Worm (Caenorhabditis elegans) whole organism, mixed stage, embryonic: ENCODE measurements around the gene malt-1.
A peak's percentile ranks its signal among the peaks of the same experiment; 100 is the strongest.

Experiments
- M03D4.4 ChIP-seq: sonication (generic microtip); optimal IDR thresholded peaks from 2 replicates; lab custom pipeline; 2017; ENCODE audit warnings: mild to moderate bottlenecking, missing genetic modification characterization, missing compliant biosample characterization
- bed-3 ChIP-seq: fragments of 200-800 bp; sonication (Bioruptor generic); optimal IDR thresholded peaks from 3 replicates; lab custom pipeline; 2018; ENCODE audit warnings: mild to moderate bottlenecking, missing genetic modification characterization, moderate library complexity, missing compliant biosample characterization
- blmp-1 ChIP-seq: fragments of 150-350 bp; optimal IDR thresholded peaks from 2 replicates; lab custom pipeline; 2014; ENCODE audit warnings: missing biosample characterization, missing genetic modification characterization
- ceh-39 ChIP-seq: fragments of 150-350 bp; optimal IDR thresholded peaks from 2 replicates; lab custom pipeline; 2014; ENCODE audit warnings: missing biosample characterization, missing genetic modification characterization
- ceh-43 ChIP-seq: fragments of 200-800 bp; sonication (Bioruptor generic); optimal IDR thresholded peaks from 2 replicates; lab custom pipeline; 2018; ENCODE audit warnings: mild to moderate bottlenecking, missing genetic modification characterization, moderate library complexity, missing compliant biosample characterization
- ceh-83 ChIP-seq: fragments of 200-800 bp; sonication (Bioruptor generic); optimal IDR thresholded peaks from 2 replicates; lab custom pipeline; 2018; ENCODE audit warnings: mild to moderate bottlenecking, missing genetic modification characterization, missing compliant biosample characterization
- ces-1 ChIP-seq: fragments of 150-350 bp; optimal IDR thresholded peaks from 2 replicates; lab custom pipeline; 2014; ENCODE audit warnings: missing biosample characterization, missing genetic modification reagents, missing genetic modification characterization
- cnd-1 ChIP-seq: fragments of 200-800 bp; sonication (Bioruptor generic); optimal IDR thresholded peaks from 2 replicates; lab custom pipeline; 2018; ENCODE audit warnings: mild to moderate bottlenecking, missing genetic modification characterization, missing compliant biosample characterization
- drap-1 ChIP-seq: fragments of 200-800 bp; sonication (Bioruptor generic); optimal IDR thresholded peaks from 3 replicates; lab custom pipeline; 2018; ENCODE audit warnings: mild to moderate bottlenecking, missing genetic modification characterization, missing compliant biosample characterization
- elt-1 ChIP-seq: sonication (generic microtip); optimal IDR thresholded peaks from 2 replicates; lab custom pipeline; 2017; ENCODE audit warnings: missing genetic modification characterization, mild to moderate bottlenecking, missing compliant biosample characterization, antibody characterized with exemption, moderate library complexity, borderline replicate concordance; ENCODE audit not compliant: insufficient read depth
- elt-3 ChIP-seq: fragments of 150-350 bp; optimal IDR thresholded peaks from 2 replicates; lab custom pipeline; 2014; ENCODE audit warnings: missing biosample characterization, missing genetic modification characterization
- flh-1 ChIP-seq: fragments of 200-800 bp; sonication (Bioruptor generic); optimal IDR thresholded peaks from 2 replicates; lab custom pipeline; 2018; ENCODE audit warnings: mild to moderate bottlenecking, missing genetic modification characterization, moderate library complexity, missing compliant biosample characterization
- hlh-1 ChIP-seq: fragments of 150-350 bp; optimal IDR thresholded peaks from 2 replicates; lab custom pipeline; 2014; ENCODE audit warnings: missing biosample characterization, missing genetic modification reagents, missing genetic modification characterization
- lin-13 ChIP-seq: fragments of 150-350 bp; optimal IDR thresholded peaks from 2 replicates; lab custom pipeline; 2014; ENCODE audit warnings: missing biosample characterization, missing genetic modification characterization
- lin-32 ChIP-seq: fragments of 200-800 bp; sonication (Bioruptor generic); optimal IDR thresholded peaks from 2 replicates; lab custom pipeline; 2018; ENCODE audit warnings: mild to moderate bottlenecking, missing genetic modification characterization, missing compliant biosample characterization
- lsy-2 ChIP-seq: fragments of 150-350 bp; optimal IDR thresholded peaks from 2 replicates; lab custom pipeline; 2014; ENCODE audit warnings: missing biosample characterization, missing genetic modification characterization
- mab-5 ChIP-seq: fragments of 150-350 bp; optimal IDR thresholded peaks from 2 replicates; lab custom pipeline; 2014; ENCODE audit warnings: missing biosample characterization, missing genetic modification characterization
- mep-1 ChIP-seq: fragments of 150-350 bp; optimal IDR thresholded peaks from 2 replicates; lab custom pipeline; 2017; ENCODE audit warnings: missing biosample characterization, missing genetic modification reagents, missing genetic modification characterization, inconsistent platforms
- mls-2 ChIP-seq: sonication (generic microtip); optimal IDR thresholded peaks from 2 replicates; lab custom pipeline; 2016; ENCODE audit warnings: mild to moderate bottlenecking, missing genetic modification characterization, moderate library complexity, missing compliant biosample characterization
- nhr-2 ChIP-seq: fragments of 150-350 bp; optimal IDR thresholded peaks from 2 replicates; lab custom pipeline; 2014; ENCODE audit warnings: missing biosample characterization, missing genetic modification characterization
- nhr-237 ChIP-seq: fragments of 150-350 bp; optimal IDR thresholded peaks from 2 replicates; lab custom pipeline; 2014; ENCODE audit warnings: missing biosample characterization, missing genetic modification characterization
- nhr-28 ChIP-seq: fragments of 150-350 bp; optimal IDR thresholded peaks from 2 replicates; lab custom pipeline; 2014; ENCODE audit warnings: missing biosample characterization, missing genetic modification characterization
- nhr-76 ChIP-seq: sonication (generic microtip); optimal IDR thresholded peaks from 2 replicates; lab custom pipeline; 2017; ENCODE audit warnings: missing biosample characterization, missing genetic modification characterization
- pha-4 ChIP-seq: fragments of 150-350 bp; optimal IDR thresholded peaks from 2 replicates; lab custom pipeline; 2018; ENCODE audit warnings: missing biosample characterization, missing genetic modification reagents, missing genetic modification characterization
- sem-2 ChIP-seq: fragments of 200-800 bp; sonication (Bioruptor generic); optimal IDR thresholded peaks from 2 replicates; lab custom pipeline; 2018; ENCODE audit warnings: mild to moderate bottlenecking, missing genetic modification characterization, missing compliant biosample characterization
- snpc-4 ChIP-seq: fragments of 150-350 bp; optimal IDR thresholded peaks from 2 replicates; lab custom pipeline; 2014; ENCODE audit warnings: missing biosample characterization, missing genetic modification characterization
- tbx-8 ChIP-seq: fragments of 200-800 bp; sonication (Bioruptor generic); optimal IDR thresholded peaks from 2 replicates; lab custom pipeline; 2018; ENCODE audit warnings: mild to moderate bottlenecking, missing genetic modification characterization, moderate library complexity, missing compliant biosample characterization
- unc-120 ChIP-seq: sonication (generic microtip); optimal IDR thresholded peaks from 2 replicates; lab custom pipeline; 2017; ENCODE audit warnings: missing genetic modification characterization, missing compliant biosample characterization; ENCODE audit not compliant: poor library complexity, severe bottlenecking
- unc-39 ChIP-seq: fragments of 150-350 bp; optimal IDR thresholded peaks from 2 replicates; lab custom pipeline; 2014; ENCODE audit warnings: missing biosample characterization, missing genetic modification characterization
- unc-62 ChIP-seq: fragments of 150-350 bp; optimal IDR thresholded peaks from 2 replicates; lab custom pipeline; 2014; ENCODE audit warnings: missing biosample characterization, missing genetic modification reagents, missing genetic modification characterization
- zip-8 ChIP-seq: fragments of 150-350 bp; optimal IDR thresholded peaks from 2 replicates; lab custom pipeline; 2014; ENCODE audit warnings: missing biosample characterization, missing genetic modification characterization
- ztf-11 ChIP-seq: fragments of 150-350 bp; optimal IDR thresholded peaks from 2 replicates; lab custom pipeline; 2014; ENCODE audit warnings: missing biosample characterization, missing genetic modification characterization

malt-1 gene

DNA sequence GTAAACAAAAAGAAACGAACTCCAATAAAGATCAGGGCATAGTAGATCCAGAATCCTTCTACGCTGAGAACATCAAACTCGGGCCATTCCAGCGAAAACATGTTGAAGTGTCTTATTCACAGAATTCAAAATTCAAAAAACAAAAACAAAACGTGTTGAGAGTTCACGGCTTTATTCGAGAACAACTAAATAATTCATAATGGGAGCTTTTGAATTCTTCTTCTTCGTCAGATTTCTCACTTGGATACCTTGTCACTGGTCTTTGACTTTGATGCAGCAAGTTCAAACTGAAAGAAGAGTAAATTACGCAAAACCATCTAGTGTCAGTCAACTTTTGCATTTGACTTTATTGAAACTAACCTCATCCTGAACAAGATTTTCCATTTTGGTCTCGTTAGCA lies 33.4 kb downstream of the malt-1 start, which contains the start of gene B0252.11:
TSS of gene B0252.11 (minus strand) at position 101 of the 400 bp plus-strand sequence.
- no peak for TF ChIP-seq elt-3
- TF ChIP-seq elt-1 (tag; lab: Kevin White, UChicago), result no peak
- no peak for TF ChIP-seq ceh-43 (GFP tag; lab: Kevin White, UChicago)
- TF ChIP-seq zip-8, result no peak
- no peak for TF ChIP-seq cnd-1 (tag; lab: Kevin White, UChicago)
- TF ChIP-seq ztf-11 (tag; lab: Kevin White, UChicago), result no peak
- no peak for TF ChIP-seq lin-13
- TF ChIP-seq blmp-1 (tag; lab: Kevin White, UChicago), result no peak
- TF ChIP-seq mls-2 (tag; lab: Kevin White, UChicago), result no peak
- no peak for TF ChIP-seq nhr-76 (tag; lab: Kevin White, UChicago)
- TF ChIP-seq lin-32, result no peak
- no peak for TF ChIP-seq pha-4 (tag; lab: Kevin White, UChicago)
- no peak for TF ChIP-seq sem-2 (GFP tag; lab: Kevin White, UChicago)
- TF ChIP-seq ceh-83 (GFP tag; lab: Kevin White, UChicago), result no peak
- TF ChIP-seq ceh-39, result no peak
- TF ChIP-seq unc-62 (GFP tag; lab: Kevin White, UChicago), result no peak
- TF ChIP-seq lsy-2 (tag; lab: Kevin White, UChicago), result no peak
- no peak for TF ChIP-seq unc-120 (tag; lab: Kevin White, UChicago)

- TF ChIP-seq unc-39 (tag; lab: Kevin White, UChicago) (no peak), mls-2 (tag; lab: Kevin White, UChicago) (no peak), lin-32 (no peak), ces-1 (peak; percentile 13), ceh-43 (GFP tag; lab: Kevin White, UChicago) (no peak), drap-1 (GFP tag; lab: Kevin White, UChicago) (no peak), ztf-11 (tag; lab: Kevin White, UChicago) (no peak), nhr-237 (no peak)
- TF ChIP-seq, all 35 proteins: peak for 1
Observed at ce11 chrII:6915875-6916274, 35.2 kb downstream of the malt-1 start, which contains the start of gene B0252.8. B0252.8 (plus strand) TSS chrII:6916166.

DNA sequence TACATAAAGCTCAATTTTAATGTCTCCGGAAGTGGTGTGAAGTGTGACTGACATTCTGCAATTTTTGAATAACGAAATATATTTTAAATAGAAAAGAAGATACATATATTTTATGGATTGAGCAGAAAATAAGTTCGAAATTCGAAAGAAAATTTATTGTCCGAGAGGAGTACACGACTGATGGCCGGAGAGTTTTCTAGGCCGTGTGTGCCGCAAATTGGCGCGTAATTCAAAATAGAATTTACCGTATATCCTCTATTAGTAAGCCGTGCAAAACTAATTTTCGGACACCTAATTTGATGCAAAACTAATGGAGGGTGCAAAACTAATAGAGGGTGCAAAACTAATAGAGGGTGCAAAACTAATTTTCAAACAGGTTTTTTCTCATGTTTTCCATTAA lies 37.8 kb downstream of the malt-1 start, which contains the start of gene cyn-10:
TSS of gene cyn-10 (minus strand) at position 57 of the 400 bp plus-strand sequence.
- TF ChIP-seq M03D4.4 (no peak), bed-3 (no peak), hlh-1 (tag; lab: Kevin White, UChicago) (no peak), elt-1 (tag; lab: Kevin White, UChicago) (no peak), mep-1 (tag; lab: Kevin White, UChicago) (peak; percentile 13), blmp-1 (tag; lab: Kevin White, UChicago) (no peak), ces-1 (peak; percentile 37), ceh-39 (no peak), drap-1 (GFP tag; lab: Kevin White, UChicago) (no peak), sem-2 (GFP tag; lab: Kevin White, UChicago) (no peak), cnd-1 (tag; lab: Kevin White, UChicago) (peak; percentile 62), lin-32 (peak; percentile 30), snpc-4 (tag; lab: Kevin White, UChicago) (no peak), ceh-83 (GFP tag; lab: Kevin White, UChicago) (no peak), nhr-28 (tag; lab: Kevin White, UChicago) (no peak), zip-8 (no peak), nhr-2 (tag; lab: Kevin White, UChicago) (no peak), tbx-8 (GFP tag; lab: Kevin White, UChicago) (no peak), mls-2 (tag; lab: Kevin White, UChicago) (no peak)

DNA sequence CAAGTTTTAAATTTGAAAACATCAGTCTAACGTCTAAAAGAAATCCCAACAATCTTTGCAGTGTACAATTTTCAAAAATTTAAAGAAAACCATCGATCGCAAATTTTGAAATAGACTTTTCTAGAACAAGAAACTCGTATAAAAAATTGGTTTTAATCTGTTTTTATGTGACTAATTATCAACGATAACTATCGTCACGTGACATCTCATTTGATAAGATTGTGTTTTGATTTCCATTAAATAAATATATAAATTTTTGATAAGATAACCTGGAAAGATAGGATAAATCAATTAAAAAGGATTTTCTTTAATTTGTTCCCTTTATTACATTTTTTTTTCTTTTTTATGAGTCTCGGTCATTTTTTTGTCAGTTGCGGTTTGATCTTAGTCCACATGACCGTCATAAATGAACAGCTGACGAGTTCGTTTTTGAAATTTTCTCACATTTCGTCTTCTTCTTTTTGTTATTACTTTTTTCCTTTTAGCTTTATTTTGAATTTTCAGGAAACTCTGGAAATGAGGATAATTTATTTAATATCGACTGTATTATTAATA lies 41.5 kb downstream of the malt-1 start, which contains the start of gene asm-1:
TSS of gene asm-1 (plus strand) at position 505 of the 555 bp plus-strand sequence.
- no peak for TF ChIP-seq drap-1 (GFP tag; lab: Kevin White, UChicago)
- TF ChIP-seq unc-120 (tag; lab: Kevin White, UChicago), result no peak
- TF ChIP-seq elt-3, result no peak
- no peak for TF ChIP-seq sem-2 (GFP tag; lab: Kevin White, UChicago)
- no peak for TF ChIP-seq unc-62 (GFP tag; lab: Kevin White, UChicago)
- TF ChIP-seq mab-5, result no peak
- no peak for TF ChIP-seq lin-13
- no peak for TF ChIP-seq flh-1 (GFP tag; lab: Kevin White, UChicago)
- no peak for TF ChIP-seq mep-1 (tag; lab: Kevin White, UChicago)
- no peak for TF ChIP-seq lsy-2 (tag; lab: Kevin White, UChicago)
- TF ChIP-seq cnd-1 (tag; lab: Kevin White, UChicago), result no peak
- no peak for TF ChIP-seq nhr-76 (tag; lab: Kevin White, UChicago)
- no peak for TF ChIP-seq tbx-8 (GFP tag; lab: Kevin White, UChicago)
- no peak for TF ChIP-seq snpc-4 (tag; lab: Kevin White, UChicago)
